Fruit fly (Drosophila melanogaster) whole organism, pupa: Measurements from ENCODE around the gene CG10841.

Experiments
- CG10348 ChIP-seq: fragments of 200-800 bp; sonication (Bioruptor generic); IDR thresholded peaks from 2 replicates; pipeline ENCODE4 v1.3.6; 2022; ENCODE audit warnings: missing biosample characterization, missing genetic modification characterization
- CG12605 ChIP-seq: fragments of 200-800 bp; sonication (Bioruptor generic); IDR thresholded peaks from 2 replicates; pipeline ENCODE4 v1.3.6; 2022; ENCODE audit warnings: missing biosample characterization, missing genetic modification characterization
- CG13204 ChIP-seq: fragments of 200-800 bp; sonication (Bioruptor generic); optimal IDR thresholded peaks from 2 replicates; lab custom pipeline; 2018; ENCODE audit warnings: missing biosample characterization, mild to moderate bottlenecking, missing genetic modification characterization, moderate library complexity
- CG14655 ChIP-seq: fragments of 200-800 bp; sonication (Bioruptor generic); optimal IDR thresholded peaks from 3 replicates; lab custom pipeline; 2017; ENCODE audit warnings: mild to moderate bottlenecking, missing biosample characterization, missing genetic modification reagents, missing genetic modification characterization
- CG15710 ChIP-seq: fragments of 200-800 bp; sonication (Bioruptor generic); optimal IDR thresholded peaks from 2 replicates; lab custom pipeline; 2018; ENCODE audit warnings: missing biosample characterization, mild to moderate bottlenecking, missing genetic modification characterization, moderate library complexity
- CG17806 ChIP-seq: fragments of 200-800 bp; sonication (Bioruptor generic); optimal IDR thresholded peaks from 2 replicates; lab custom pipeline; 2018; ENCODE audit warnings: missing biosample characterization, mild to moderate bottlenecking, missing genetic modification characterization, moderate library complexity
- CG32121 ChIP-seq: fragments of 200-800 bp; sonication (Bioruptor generic); IDR thresholded peaks from 2 replicates; pipeline ENCODE4 v1.3.6; 2022; ENCODE audit warnings: missing biosample characterization, missing genetic modification characterization
- CG34367 ChIP-seq: fragments of 200-800 bp; sonication (Bioruptor generic); optimal IDR thresholded peaks from 2 replicates; lab custom pipeline; 2018; ENCODE audit warnings: missing biosample characterization, mild to moderate bottlenecking, missing genetic modification characterization
- CG4496 ChIP-seq: fragments of 200-800 bp; sonication (Bioruptor generic); IDR thresholded peaks from 3 replicates; pipeline ENCODE4 v1.3.6; 2022; ENCODE audit warnings: missing biosample characterization, missing genetic modification characterization
- CG8159 ChIP-seq: fragments of 200-800 bp; sonication (Bioruptor generic); optimal IDR thresholded peaks from 3 replicates; lab custom pipeline; 2018; ENCODE audit warnings: missing biosample characterization, mild to moderate bottlenecking, missing genetic modification characterization, moderate library complexity
- CG8301 ChIP-seq: fragments of 200-800 bp; sonication (Bioruptor generic); optimal IDR thresholded peaks from 2 replicates; lab custom pipeline; 2018; ENCODE audit warnings: missing biosample characterization, mild to moderate bottlenecking, missing genetic modification characterization
- CG9948 ChIP-seq: fragments of 200-800 bp; sonication (Bioruptor generic); optimal IDR thresholded peaks from 2 replicates; lab custom pipeline; 2018; ENCODE audit warnings: missing biosample characterization, mild to moderate bottlenecking, missing genetic modification characterization, moderate library complexity
- D1 ChIP-seq: fragments of 200-800 bp; sonication (Bioruptor generic); optimal IDR thresholded peaks from 2 replicates; lab custom pipeline; 2018; ENCODE audit warnings: missing biosample characterization, mild to moderate bottlenecking, missing genetic modification characterization, moderate library complexity
- EcR ChIP-seq: fragments of 200-800 bp; sonication (Bioruptor generic); optimal IDR thresholded peaks from 3 replicates; lab custom pipeline; 2019; ENCODE audit warnings: missing biosample characterization, missing genetic modification characterization, mild to moderate bottlenecking, moderate library complexity, missing genetic modification reagents
- Ets98B ChIP-seq: fragments of 200-800 bp; sonication (Bioruptor generic); IDR thresholded peaks from 2 replicates; pipeline ENCODE4 v1.3.6; 2022; ENCODE audit warnings: missing biosample characterization, missing genetic modification characterization
- Pif1A ChIP-seq: fragments of 200-800 bp; sonication (Bioruptor generic); optimal IDR thresholded peaks from 3 replicates; lab custom pipeline; 2016; ENCODE audit warnings: missing biosample characterization, missing genetic modification characterization
- Pif1B ChIP-seq: fragments of 200-800 bp; sonication (Bioruptor generic); optimal IDR thresholded peaks from 3 replicates; lab custom pipeline; 2016; ENCODE audit warnings: missing biosample characterization, missing genetic modification characterization
- Snoo ChIP-seq: fragments of 200-800 bp; sonication (Bioruptor generic); optimal IDR thresholded peaks from 3 replicates; lab custom pipeline; 2017; ENCODE audit warnings: missing biosample characterization, mild to moderate bottlenecking, missing genetic modification characterization, inconsistent platforms
- fd96Ca ChIP-seq: fragments of 200-800 bp; sonication (Bioruptor generic); IDR thresholded peaks from 3 replicates; pipeline ENCODE4 v1.3.6; 2022; ENCODE audit warnings: missing biosample characterization, missing genetic modification characterization
- gl ChIP-seq: fragments of 200-800 bp; sonication (Bioruptor generic); optimal IDR thresholded peaks from 2 replicates; lab custom pipeline; 2018; ENCODE audit warnings: missing biosample characterization, mild to moderate bottlenecking, missing genetic modification characterization
- rn ChIP-seq: fragments of 200-800 bp; sonication (Bioruptor generic); IDR thresholded peaks from 2 replicates; pipeline ENCODE4 v1.3.6; 2022; ENCODE audit warnings: missing biosample characterization, missing genetic modification characterization

Gene CG10841

dm6 chr3R:13660924-13661659 lies 29.4 kb downstream of the CG10841 start, which contains the start of gene B52:
Gene B52, plus strand, starts transcription at chr3R:13661311.
- TF ChIP-seq CG10348 (GFP tag; lab: Robert Waterston, UW) (no peak), Pif1B (GFP tag; lab: Kevin White, UChicago) (peak; percentile 54), CG13204 (no peak), CG8301 (tag; lab: Kevin White, UChicago) (peak; percentile 44), CG32121 (GFP tag; lab: Robert Waterston, UW) (peak; percentile 30; the same call in 1 of the 2 replicates), Ets98B (GFP tag; lab: Robert Waterston, UW) (peak; percentile 43), rn (GFP tag; lab: Robert Waterston, UW) (no peak), CG14655 (GFP tag; lab: Kevin White, UChicago) (no peak), Snoo (tag; lab: Kevin White, UChicago) (peak; percentile 73), CG34367 (peak; percentile 31), EcR (GFP tag; lab: Kevin White, UChicago) (peak; percentile 23), Pif1A (GFP tag; lab: Kevin White, UChicago) (peak; percentile 44), D1 (tag; lab: Kevin White, UChicago) (no peak), CG8159 (tag; lab: Kevin White, UChicago) (no peak), CG4496 (GFP tag; lab: Robert Waterston, UW) (peak; percentile 60; the same call in 1 of the 3 replicates), CG12605 (GFP tag; lab: Robert Waterston, UW) (0 out of 2 replicates have a peak, but pooled peaks have one; percentile 33), fd96Ca (GFP tag; lab: Robert Waterston, UW) (peak; percentile 30; the same call in 1 of the 3 replicates), CG9948 (tag; lab: Kevin White, UChicago) (no peak), CG17806 (no peak), gl (peak; percentile 48), CG15710 (peak; percentile 18)

dm6 chr3R:13662149-13662548 lies 30.4 kb downstream of the CG10841 start:
- no peak for TF ChIP-seq CG14655 (GFP tag; lab: Kevin White, UChicago)
- TF ChIP-seq EcR (GFP tag; lab: Kevin White, UChicago), result no peak

dm6 chr3R:13665992-13666391 lies 34.2 kb downstream of the CG10841 start:
- no peak for TF ChIP-seq CG8159 (tag; lab: Kevin White, UChicago)
- no peak for TF ChIP-seq gl
- no peak for TF ChIP-seq CG17806

- TF ChIP-seq CG13204, result no peak
- TF ChIP-seq CG17806, result no peak
- TF ChIP-seq CG32121 (GFP tag; lab: Robert Waterston, UW), result no peak
- no peak for TF ChIP-seq Pif1A (GFP tag; lab: Kevin White, UChicago)
- TF ChIP-seq CG14655 (GFP tag; lab: Kevin White, UChicago), result no peak
- TF ChIP-seq CG4496 (GFP tag; lab: Robert Waterston, UW), result no peak
- no peak for TF ChIP-seq rn (GFP tag; lab: Robert Waterston, UW)
- TF ChIP-seq EcR (GFP tag; lab: Kevin White, UChicago), result no peak
- TF ChIP-seq, all 21 proteins: peak for 0
Observed at dm6 chr3R:13672898-13673297, 41.2 kb downstream of the CG10841 start.

dm6 chr3R:13674492-13675033 lies 42.8 kb downstream of the CG10841 start, which contains the start of gene Task6:
Gene Task6, minus strand, starts transcription at chr3R:13674542.
- TF ChIP-seq CG14655 (GFP tag; lab: Kevin White, UChicago) (no peak), EcR (GFP tag; lab: Kevin White, UChicago) (no peak), Ets98B (GFP tag; lab: Robert Waterston, UW) (no peak), fd96Ca (GFP tag; lab: Robert Waterston, UW) (no peak), rn (GFP tag; lab: Robert Waterston, UW) (no peak), Snoo (tag; lab: Kevin White, UChicago) (no peak), CG10348 (GFP tag; lab: Robert Waterston, UW) (no peak), gl (no peak), CG32121 (GFP tag; lab: Robert Waterston, UW) (no peak), D1 (tag; lab: Kevin White, UChicago) (no peak), CG4496 (GFP tag; lab: Robert Waterston, UW) (no peak), CG13204 (no peak), CG12605 (GFP tag; lab: Robert Waterston, UW) (no peak), CG34367 (no peak), CG8301 (tag; lab: Kevin White, UChicago) (no peak), Pif1A (GFP tag; lab: Kevin White, UChicago) (no peak), CG9948 (tag; lab: Kevin White, UChicago) (no peak), CG8159 (tag; lab: Kevin White, UChicago) (no peak)
